Fruit fly (Drosophila melanogaster) whole organism, embryonic: ENCODE measurements around the gene vito.

Experiments
- CG11085 ChIP-seq: fragments of 200-800 bp; sonication (Bioruptor generic); IDR thresholded peaks from 2 replicates; pipeline ENCODE4 v1.3.6; 2022; ENCODE audit warnings: missing biosample characterization, missing genetic modification characterization
- CG12299 ChIP-seq: fragments of 200-800 bp; sonication (Bioruptor generic); optimal IDR thresholded peaks from 2 replicates; lab custom pipeline; 2018; ENCODE audit warnings: missing biosample characterization, mild to moderate bottlenecking, missing genetic modification characterization
- CG12659 ChIP-seq: fragments of 200-800 bp; sonication (Bioruptor generic); optimal IDR thresholded peaks from 3 replicates; lab custom pipeline; 2017; ENCODE audit warnings: mild to moderate bottlenecking, missing biosample characterization, missing genetic modification reagents, missing genetic modification characterization
- CG13287 ChIP-seq: fragments of 200-800 bp; sonication (Bioruptor generic); IDR thresholded peaks from 2 replicates; pipeline ENCODE4 v1.3.6; 2022; ENCODE audit warnings: missing biosample characterization, missing genetic modification characterization; ENCODE audit not compliant: partially characterized antibody
- CG14667 ChIP-seq: fragments of 200-800 bp; sonication (Bioruptor generic); IDR thresholded peaks from 2 replicates; pipeline ENCODE4 v1.3.6; 2022; ENCODE audit warnings: missing biosample characterization, missing genetic modification characterization
- CG14860 ChIP-seq: fragments of 200-800 bp; sonication (Bioruptor generic); IDR thresholded peaks from 3 replicates; pipeline ENCODE4 v1.3.6; 2022; ENCODE audit warnings: missing biosample characterization, missing genetic modification characterization; ENCODE audit not compliant: partially characterized antibody
- CG15269 ChIP-seq: fragments of 200-800 bp; sonication (Bioruptor generic); optimal IDR thresholded peaks from 2 replicates; lab custom pipeline; 2018; ENCODE audit warnings: missing biosample characterization, mild to moderate bottlenecking, missing genetic modification characterization, moderate library complexity
- CG18476 ChIP-seq: fragments of 200-800 bp; sonication (Bioruptor generic); optimal IDR thresholded peaks from 2 replicates; lab custom pipeline; 2016; ENCODE audit warnings: missing biosample characterization, mild to moderate bottlenecking, missing genetic modification characterization
- CG2129 ChIP-seq: fragments of 200-800 bp; sonication (Bioruptor generic); IDR thresholded peaks from 2 replicates; pipeline ENCODE4 v1.3.6; 2022; ENCODE audit warnings: missing biosample characterization, missing genetic modification characterization; ENCODE audit not compliant: partially characterized antibody
- CG2712 ChIP-seq: fragments of 200-800 bp; optimal IDR thresholded peaks from 3 replicates; lab custom pipeline; 2019; ENCODE audit warnings: missing biosample characterization, mild to moderate bottlenecking, missing genetic modification characterization, moderate library complexity
- CG33213 ChIP-seq: fragments of 200-800 bp; sonication (Bioruptor generic); optimal IDR thresholded peaks from 3 replicates; lab custom pipeline; 2016; ENCODE audit warnings: missing biosample characterization, missing genetic modification characterization
- CG4730 ChIP-seq: fragments of 200-800 bp; sonication (Bioruptor generic); IDR thresholded peaks from 2 replicates; pipeline ENCODE4 v1.3.6; 2022; ENCODE audit warnings: missing biosample characterization, missing genetic modification characterization
- CG7928 ChIP-seq: fragments of 200-800 bp; sonication (Bioruptor generic); optimal IDR thresholded peaks from 2 replicates; lab custom pipeline; 2017; ENCODE audit warnings: missing biosample characterization, mild to moderate bottlenecking, missing genetic modification characterization
- CG8281 ChIP-seq: fragments of 200-800 bp; sonication (Bioruptor generic); optimal IDR thresholded peaks from 2 replicates; lab custom pipeline; 2018; ENCODE audit warnings: missing biosample characterization, mild to moderate bottlenecking, missing genetic modification characterization, moderate library complexity
- CG8765 ChIP-seq: fragments of 200-800 bp; sonication (Bioruptor generic); IDR thresholded peaks from 2 replicates; pipeline ENCODE4 v1.3.6; 2022; ENCODE audit warnings: missing biosample characterization, missing genetic modification characterization
- CG8924 ChIP-seq: fragments of 200-800 bp; optimal IDR thresholded peaks from 3 replicates; lab custom pipeline; 2019; ENCODE audit warnings: missing biosample characterization, mild to moderate bottlenecking, missing genetic modification characterization, moderate library complexity
- CG9727 ChIP-seq: fragments of 200-800 bp; sonication (Bioruptor generic); optimal IDR thresholded peaks from 3 replicates; lab custom pipeline; 2017; ENCODE audit warnings: missing biosample characterization, mild to moderate bottlenecking, missing genetic modification characterization
- E2f2 ChIP-seq: fragments of 200-800 bp; sonication (Bioruptor generic); IDR thresholded peaks from 2 replicates; pipeline ENCODE4 v1.3.6; 2022; ENCODE audit warnings: missing biosample characterization, missing genetic modification characterization
- HLH4C ChIP-seq: fragments of 200-800 bp; sonication (Bioruptor generic); IDR thresholded peaks from 3 replicates; pipeline ENCODE4 v1.3.6; 2022; ENCODE audit warnings: missing biosample characterization, missing genetic modification characterization; ENCODE audit not compliant: partially characterized antibody
- HmgZ ChIP-seq: fragments of 200-800 bp; sonication (Bioruptor generic); optimal IDR thresholded peaks from 2 replicates; lab custom pipeline; 2018; ENCODE audit warnings: missing biosample characterization, mild to moderate bottlenecking, missing genetic modification characterization
- Lhr ChIP-seq: fragments of 200-800 bp; sonication (Bioruptor generic); optimal IDR thresholded peaks from 3 replicates; lab custom pipeline; 2017; ENCODE audit warnings: mild to moderate bottlenecking, missing biosample characterization, missing genetic modification reagents, missing genetic modification characterization
- MBD-R2 ChIP-seq: fragments of 200-800 bp; sonication (Bioruptor generic); IDR thresholded peaks from 2 replicates; pipeline ENCODE4 v1.3.6; 2022; ENCODE audit warnings: missing biosample characterization, missing genetic modification characterization
- MESR4 ChIP-seq: fragments of 200-800 bp; sonication (Bioruptor generic); optimal IDR thresholded peaks from 2 replicates; lab custom pipeline; 2018; ENCODE audit warnings: missing biosample characterization, mild to moderate bottlenecking, missing genetic modification characterization, moderate library complexity
- Mad ChIP-seq: fragments of 200-800 bp; sonication (Bioruptor generic); optimal IDR thresholded peaks from 2 replicates; lab custom pipeline; 2016; ENCODE audit warnings: missing biosample characterization, missing genetic modification characterization
- Med ChIP-seq: fragments of 200-800 bp; sonication (Bioruptor generic); peaks from one replicate; lab custom pipeline; 2016; ENCODE audit warnings: missing biosample characterization, missing genetic modification characterization, mild to moderate bottlenecking, inconsistent platforms, moderate library complexity
- NC2β ChIP-seq: fragments of 200-800 bp; sonication (Bioruptor generic); optimal IDR thresholded peaks from 2 replicates; lab custom pipeline; 2016; ENCODE audit warnings: missing biosample characterization, missing genetic modification characterization
- Sin3A ChIP-seq: fragments of >200 bp; optimal IDR thresholded peaks from 2 replicates; lab custom pipeline; 2018
- Sox102F ChIP-seq: fragments of 200-800 bp; sonication (Bioruptor generic); optimal IDR thresholded peaks from 2 replicates; lab custom pipeline; 2018; ENCODE audit warnings: missing biosample characterization, mild to moderate bottlenecking, missing genetic modification characterization, moderate library complexity
- Xrp1 ChIP-seq: fragments of 200-800 bp; sonication (Bioruptor generic); IDR thresholded peaks from 2 replicates; pipeline ENCODE4 v1.3.6; 2022; ENCODE audit warnings: missing biosample characterization, missing genetic modification characterization
- az2 ChIP-seq: fragments of 200-800 bp; sonication (Bioruptor generic); optimal IDR thresholded peaks from 3 replicates; lab custom pipeline; 2016; ENCODE audit warnings: missing biosample characterization, missing genetic modification characterization
- bbx ChIP-seq: fragments of 200-800 bp; sonication (Bioruptor generic); IDR thresholded peaks from 2 replicates; pipeline ENCODE4 v1.3.6; 2022; ENCODE audit warnings: missing biosample characterization, missing genetic modification characterization; ENCODE audit not compliant: partially characterized antibody
- chif ChIP-seq, 2 experiments: fragments of 200-800 bp; sonication (Bioruptor generic); optimal IDR thresholded peaks; 3 replicates each; lab custom pipeline; 2016; ENCODE audit warnings: missing biosample characterization in 2 of 2, missing genetic modification characterization in 2 of 2
- chinmo ChIP-seq: fragments of 200-800 bp; sonication (Bioruptor generic); IDR thresholded peaks from 4 replicates; pipeline ENCODE4 v1.3.6; 2022; ENCODE audit warnings: missing biosample characterization, missing genetic modification characterization; ENCODE audit not compliant: partially characterized antibody
- chn ChIP-seq: fragments of 200-800 bp; sonication (Bioruptor generic); optimal IDR thresholded peaks from 2 replicates; lab custom pipeline; 2016; ENCODE audit warnings: missing biosample characterization, missing genetic modification characterization
- ci ChIP-seq: fragments of 200-800 bp; sonication (Bioruptor generic); IDR thresholded peaks from 3 replicates; pipeline ENCODE4 v1.3.6; 2022; ENCODE audit warnings: missing biosample characterization, missing genetic modification characterization
- crp ChIP-seq, 2 experiments: fragments of 200-800 bp; sonication (Bioruptor generic); optimal IDR thresholded peaks; 2 replicates in 1 of 2; 3 replicates in 1 of 2; lab custom pipeline; 2017; ENCODE audit warnings: missing biosample characterization in 2 of 2, missing genetic modification characterization in 2 of 2, mild to moderate bottlenecking in 1 of 2, moderate library complexity in 1 of 2
- gcm ChIP-seq: fragments of 200-800 bp; sonication (Bioruptor generic); optimal IDR thresholded peaks from 2 replicates; lab custom pipeline; 2019; ENCODE audit warnings: missing biosample characterization, mild to moderate bottlenecking, missing genetic modification characterization, moderate library complexity
- her ChIP-seq: fragments of 200-800 bp; sonication (Bioruptor generic); optimal IDR thresholded peaks from 2 replicates; lab custom pipeline; 2016; ENCODE audit warnings: missing biosample characterization, missing genetic modification characterization
- hkb ChIP-seq, 2 experiments: fragments of 200-800 bp in 1 of 2; fragments of >200 bp in 1 of 2; sonication (Bioruptor generic) in 1 of 2; IDR thresholded peaks in 1 of 2; optimal IDR thresholded peaks in 1 of 2; 2 replicates each; pipeline versions ENCODE4 v1.3.6 to Lab custom; 2017 to 2022; ENCODE audit warnings: missing biosample characterization in 1 of 2, missing genetic modification characterization in 1 of 2
- insv ChIP-seq, 2 experiments: fragments of 200-800 bp; sonication (Bioruptor generic); optimal IDR thresholded peaks; 3 replicates each; lab custom pipeline; 2016 to 2018; ENCODE audit warnings: missing biosample characterization in 2 of 2, missing genetic modification characterization in 2 of 2
- klu ChIP-seq: fragments of 200-800 bp; sonication (Bioruptor generic); IDR thresholded peaks from 2 replicates; pipeline ENCODE4 v1.3.6; 2022; ENCODE audit warnings: missing biosample characterization, missing genetic modification characterization
- knrl ChIP-seq: fragments of 200-800 bp; sonication (Bioruptor generic); IDR thresholded peaks from 3 replicates; pipeline ENCODE4 v1.3.6; 2022; ENCODE audit warnings: missing biosample characterization, missing genetic modification characterization; ENCODE audit not compliant: partially characterized antibody
- mam ChIP-seq: fragments of 200-800 bp; sonication (Bioruptor generic); optimal IDR thresholded peaks from 3 replicates; lab custom pipeline; 2016; ENCODE audit warnings: missing biosample characterization, missing genetic modification characterization
- sd ChIP-seq: fragments of 200-800 bp; sonication (Bioruptor generic); optimal IDR thresholded peaks from 3 replicates; lab custom pipeline; 2018; ENCODE audit warnings: missing biosample characterization, mild to moderate bottlenecking, missing genetic modification characterization, moderate library complexity
- sens ChIP-seq: fragments of 200-800 bp; sonication (Bioruptor generic); peaks from one replicate; lab custom pipeline; 2016; ENCODE audit warnings: missing biosample characterization, missing genetic modification characterization
- sna ChIP-seq: fragments of 200-800 bp; sonication (Bioruptor generic); IDR thresholded peaks from 2 replicates; pipeline ENCODE4 v1.3.6; 2022; ENCODE audit warnings: missing biosample characterization, missing genetic modification characterization; ENCODE audit not compliant: partially characterized antibody
- tna ChIP-seq: fragments of 200-800 bp; sonication (Bioruptor generic); IDR thresholded peaks from 2 replicates; pipeline ENCODE4 v1.3.6; 2022; ENCODE audit warnings: missing biosample characterization, missing genetic modification characterization; ENCODE audit not compliant: partially characterized antibody
- ttk ChIP-seq: fragments of 200-800 bp; sonication (Bioruptor generic); IDR thresholded peaks from 2 replicates; pipeline ENCODE4 v2.1.2; 2022; ENCODE audit warnings: missing biosample characterization, missing genetic modification characterization
- vnd ChIP-seq: fragments of 200-800 bp; sonication (Bioruptor generic); IDR thresholded peaks from 3 replicates; pipeline ENCODE4 v1.3.6; 2022; ENCODE audit warnings: missing biosample characterization, missing genetic modification characterization; ENCODE audit not compliant: partially characterized antibody

vito gene

DNA sequence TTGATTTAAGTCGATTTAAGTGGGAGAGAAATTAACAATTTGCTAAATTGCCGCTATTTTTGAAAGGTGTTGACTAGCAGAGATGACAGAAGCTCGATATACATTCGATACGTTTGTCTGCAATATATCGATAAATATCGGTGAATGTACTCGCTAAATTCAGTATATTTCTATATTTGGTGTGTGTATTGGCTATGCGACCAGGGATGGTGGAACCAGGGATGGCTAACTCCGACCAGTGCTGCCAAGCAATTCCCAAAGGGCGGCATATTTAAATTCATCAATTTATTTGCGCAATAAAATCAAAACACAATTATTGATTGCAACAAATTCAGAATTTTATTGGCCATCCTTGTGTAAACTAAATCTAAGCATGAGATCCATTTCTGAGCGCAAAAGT, 35.9 kb upstream of the vito start, which contains the start of gene mad2 (continued):
- TF ChIP-seq chn (GFP tag; lab: Kevin White, UChicago) (peak; percentile 44), CG11085 (GFP tag; lab: Robert Waterston, UW) (no peak), sd (tag; lab: Kevin White, UChicago) (peak; percentile 3), az2 (GFP tag; lab: Kevin White, UChicago) (no peak), Lhr (GFP tag; lab: Kevin White, UChicago) (peak; percentile 97), CG8281 (tag; lab: Kevin White, UChicago) (no peak), Med (peak; percentile 86), Mad (peak; percentile 47), sna (peak; percentile 53; the same call in 1 of the 2 replicates), MBD-R2 (peak; percentile 65), MESR4 (peak; percentile 39), E2f2 (GFP tag; lab: Robert Waterston, UW) (peak; percentile 100), bbx (GFP tag; lab: Robert Waterston, UW) (peak; percentile 59; the same call in 1 of the 2 replicates), CG8765 (0 out of 2 replicates have a peak, but pooled peaks have one; percentile 18), Sox102F (GFP tag; lab: Kevin White, UChicago) (no peak), chinmo (no peak), CG2712 (tag; lab: Kevin White, UChicago) (peak; percentile 31), Sin3A (lab: Kevin White, UChicago) (peak; percentile 65), sens (GFP tag; lab: Kevin White, UChicago) (peak; percentile 24), her (GFP tag; lab: Kevin White, UChicago) (no peak), CG7928 (peak; percentile 97), CG14667 (GFP tag; lab: Robert Waterston, UW) (no peak), CG15269 (tag; lab: Kevin White, UChicago) (no peak), Xrp1 (GFP tag; lab: Robert Waterston, UW) (0 out of 2 replicates have a peak, but pooled peaks have one; percentile 20), CG33213 (GFP tag; lab: Kevin White, UChicago) (peak; percentile 66), insv (GFP tag; optimal IDR thresholded peaks at IDR 0.05; lab: Kevin White, UChicago) (peak in 1 of 2 experiments; percentile 44), klu (no peak), ttk (no peak), ci (GFP tag; lab: Robert Waterston, UW) (no peak), CG4730 (GFP tag; lab: Robert Waterston, UW) (no peak), CG13287 (GFP tag; lab: Robert Waterston, UW) (peak; percentile 81), gcm (no peak), crp (GFP tag; optimal IDR thresholded peaks at IDR 0.05; lab: Kevin White, UChicago) (no peak), chif (GFP tag; optimal IDR thresholded peaks at IDR 0.05; lab: Kevin White, UChicago) (peak; percentile 9 to 28), hkb (optimal IDR thresholded peaks at IDR 0.05; lab: Kevin White, UChicago) (peak; percentile 72), hkb (GFP tag; IDR thresholded peaks at IDR 0.05; lab: Robert Waterston, UW) (no peak), knrl (peak; percentile 63; the same call in 2 of the 3 replicates), CG12659 (GFP tag; lab: Kevin White, UChicago) (peak; percentile 55), HmgZ (tag; lab: Kevin White, UChicago) (peak; percentile 87), CG14860 (GFP tag; lab: Robert Waterston, UW) (peak; percentile 43; the same call in 1 of the 3 replicates), CG2129 (GFP tag; lab: Robert Waterston, UW) (no peak), tna (GFP tag; lab: Robert Waterston, UW) (peak; percentile 53; the same call in 1 of the 2 replicates), CG18476 (GFP tag; lab: Kevin White, UChicago) (no peak), CG8924 (tag; lab: Kevin White, UChicago) (peak; percentile 14), vnd (GFP tag; lab: Robert Waterston, UW) (peak; percentile 52; the same call in 1 of the 3 replicates), HLH4C (GFP tag; lab: Robert Waterston, UW) (peak; percentile 65), CG9727 (GFP tag; lab: Kevin White, UChicago) (no peak), NC2β (GFP tag; lab: Kevin White, UChicago) (peak; percentile 34), mam (peak; percentile 19), CG12299 (tag; lab: Kevin White, UChicago) (peak; percentile 15)
